Worm (Caenorhabditis elegans) whole organism, young adult: ENCODE results near the gene B0244.16.

Experiments used
- C06A6.2 ChIP-seq: fragments of 200-800 bp; sonication (Bioruptor generic); conservative IDR thresholded peaks from 2 replicates; pipeline ENCODE4 v1.3.6; 2022; ENCODE audit warnings: missing genetic modification characterization, missing compliant biosample characterization
- C17E4.6 ChIP-seq: fragments of 200-800 bp; sonication (Bioruptor generic); IDR thresholded peaks from 2 replicates; pipeline ENCODE4 v1.3.6; 2022; ENCODE audit warnings: missing genetic modification reagents, missing genetic modification characterization, missing compliant biosample characterization
- D2030.7 ChIP-seq: fragments of 200-800 bp; sonication (Bioruptor generic); IDR thresholded peaks from 2 replicates; pipeline ENCODE4 v1.3.6; 2022; ENCODE audit warnings: missing genetic modification reagents, missing genetic modification characterization, missing compliant biosample characterization
- F22D6.2 ChIP-seq: sonication (generic microtip); optimal IDR thresholded peaks from 2 replicates; lab custom pipeline; 2016; ENCODE audit warnings: mild to moderate bottlenecking, missing genetic modification characterization, missing compliant biosample characterization
- F23B12.7 ChIP-seq: sonication (generic microtip); optimal IDR thresholded peaks from 2 replicates; lab custom pipeline; 2017; ENCODE audit warnings: missing genetic modification characterization, mild to moderate bottlenecking, missing compliant biosample characterization, antibody characterized with exemption, moderate library complexity; ENCODE audit not compliant: insufficient read depth
- T07F8.4 ChIP-seq: sonication (generic microtip); optimal IDR thresholded peaks from 2 replicates; lab custom pipeline; 2016; ENCODE audit warnings: mild to moderate bottlenecking, missing genetic modification characterization, moderate library complexity, missing compliant biosample characterization
- Y67H2A.10 ChIP-seq: fragments of 200-800 bp; sonication (Bioruptor generic); conservative IDR thresholded peaks from 2 replicates; pipeline ENCODE4 v1.3.6; 2022; ENCODE audit warnings: missing genetic modification reagents, missing genetic modification characterization, missing compliant biosample characterization
- Y79H2A.3 ChIP-seq: fragments of 200-800 bp; sonication (Bioruptor generic); conservative IDR thresholded peaks from 2 replicates; pipeline ENCODE4 v1.3.6; 2022; ENCODE audit warnings: missing genetic modification reagents, missing genetic modification characterization, missing compliant biosample characterization
- akir-1 ChIP-seq: fragments of 200-800 bp; sonication (Bioruptor generic); optimal IDR thresholded peaks from 2 replicates; lab custom pipeline; 2018; ENCODE audit warnings: mild to moderate bottlenecking, missing genetic modification characterization, moderate library complexity, missing compliant biosample characterization
- athp-1 ChIP-seq: sonication (generic microtip); optimal IDR thresholded peaks from 2 replicates; lab custom pipeline; 2017; ENCODE audit warnings: mild to moderate bottlenecking, missing genetic modification characterization, missing compliant biosample characterization
- attf-5 ChIP-seq: fragments of 200-800 bp; sonication (Bioruptor generic); optimal IDR thresholded peaks from 2 replicates; lab custom pipeline; 2018; ENCODE audit warnings: mild to moderate bottlenecking, missing genetic modification characterization, missing compliant biosample characterization
- attf-6 ChIP-seq: fragments of 200-800 bp; sonication (Bioruptor generic); IDR thresholded peaks from 2 replicates; pipeline ENCODE4 v1.3.6; 2022; ENCODE audit warnings: missing genetic modification reagents, missing genetic modification characterization, missing compliant biosample characterization
- cebp-2 ChIP-seq: fragments of 200-800 bp; sonication (Bioruptor generic); IDR thresholded peaks from 2 replicates; pipeline ENCODE4 v1.3.6; 2022; ENCODE audit warnings: missing genetic modification characterization, missing compliant biosample characterization
- ceh-100 ChIP-seq: fragments of 200-800 bp; sonication (Bioruptor generic); IDR thresholded peaks from 2 replicates; pipeline ENCODE4 v1.3.6; 2022; ENCODE audit warnings: missing genetic modification reagents, missing genetic modification characterization, missing compliant biosample characterization
- ceh-40 ChIP-seq: fragments of 200-800 bp; sonication (Bioruptor generic); IDR thresholded peaks from 2 replicates; pipeline ENCODE4 v1.3.6; 2022; ENCODE audit warnings: missing genetic modification characterization, missing compliant biosample characterization
- dpl-1 ChIP-seq: fragments of 150-350 bp; optimal IDR thresholded peaks from 2 replicates; lab custom pipeline; 2014; ENCODE audit warnings: missing biosample characterization, missing genetic modification reagents, missing genetic modification characterization
- egl-44 ChIP-seq: fragments of 200-800 bp; sonication (Bioruptor generic); IDR thresholded peaks from 2 replicates; pipeline ENCODE4 v1.3.6; 2022; ENCODE audit warnings: missing genetic modification reagents, missing genetic modification characterization, missing compliant biosample characterization
- ets-4 ChIP-seq: fragments of 200-800 bp; sonication (Bioruptor generic); optimal IDR thresholded peaks from 2 replicates; lab custom pipeline; 2018; ENCODE audit warnings: mild to moderate bottlenecking, missing genetic modification characterization, missing compliant biosample characterization
- fkh-3 ChIP-seq: sonication (generic microtip); optimal IDR thresholded peaks from 2 replicates; lab custom pipeline; 2016; ENCODE audit warnings: mild to moderate bottlenecking, missing genetic modification characterization, missing compliant biosample characterization
- gei-17 ChIP-seq: fragments of 200-800 bp; sonication (Bioruptor generic); optimal IDR thresholded peaks from 2 replicates; lab custom pipeline; 2018; ENCODE audit warnings: mild to moderate bottlenecking, missing genetic modification characterization, missing compliant biosample characterization
- him-1 ChIP-seq: sonication (generic microtip); optimal IDR thresholded peaks from 2 replicates; lab custom pipeline; 2016; ENCODE audit warnings: missing genotype, missing genetic modification reagents, missing genetic modification characterization, missing compliant biosample characterization
- hlh-12 ChIP-seq: sonication (generic microtip); optimal IDR thresholded peaks from 2 replicates; lab custom pipeline; 2016; ENCODE audit warnings: missing genetic modification characterization, missing compliant biosample characterization
- hmg-1.2 ChIP-seq: fragments of 200-800 bp; sonication (Bioruptor generic); IDR thresholded peaks from 2 replicates; pipeline ENCODE4 v1.3.6; 2022; ENCODE audit warnings: missing genetic modification reagents, missing genetic modification characterization, missing compliant biosample characterization
- hrde-1 ChIP-seq: sonication (generic microtip); optimal IDR thresholded peaks from 2 replicates; lab custom pipeline; 2016; ENCODE audit warnings: missing genetic modification characterization, mild to moderate bottlenecking, missing compliant biosample characterization, moderate library complexity, missing genotype, missing genetic modification reagents, borderline replicate concordance
- let-607 ChIP-seq, 2 experiments: fragments of 200-800 bp in 1 of 2; sonication (Bioruptor generic) in 1 of 2; sonication (generic microtip) in 1 of 2; optimal IDR thresholded peaks; 2 replicates each; lab custom pipeline; 2016 to 2018; ENCODE audit warnings: mild to moderate bottlenecking in 2 of 2, missing compliant biosample characterization in 2 of 2, missing genetic modification characterization in 2 of 2, moderate library complexity in 2 of 2, missing genotype in 1 of 2
- lsy-27 ChIP-seq: sonication (generic microtip); optimal IDR thresholded peaks from 2 replicates; lab custom pipeline; 2017; ENCODE audit warnings: missing genetic modification characterization, mild to moderate bottlenecking, missing compliant biosample characterization, antibody characterized with exemption, missing genotype, borderline replicate concordance; ENCODE audit not compliant: insufficient read depth
- madf-3 ChIP-seq: fragments of 200-800 bp; sonication (Bioruptor generic); IDR thresholded peaks from 2 replicates; pipeline ENCODE4 v1.3.6; 2022; ENCODE audit warnings: missing genetic modification reagents, missing genetic modification characterization, missing compliant biosample characterization
- madf-8 ChIP-seq: fragments of 200-800 bp; sonication (Bioruptor generic); conservative IDR thresholded peaks from 2 replicates; pipeline ENCODE4 v1.3.6; 2022; ENCODE audit warnings: missing genetic modification reagents, missing genetic modification characterization, missing compliant biosample characterization
- mcd-1 ChIP-seq: fragments of 200-800 bp; sonication (Bioruptor generic); IDR thresholded peaks from 2 replicates; pipeline ENCODE4 v1.3.6; 2022; ENCODE audit warnings: missing genetic modification reagents, missing genetic modification characterization, missing compliant biosample characterization
- mel-28 ChIP-seq: sonication (generic microtip); optimal IDR thresholded peaks from 2 replicates; lab custom pipeline; 2016; ENCODE audit warnings: borderline replicate concordance, mild to moderate bottlenecking, missing genetic modification characterization, missing compliant biosample characterization
- mxl-1 ChIP-seq: sonication (generic microtip); optimal IDR thresholded peaks from 2 replicates; lab custom pipeline; 2016; ENCODE audit warnings: missing genetic modification characterization, missing compliant biosample characterization
- nfya-1 ChIP-seq: sonication (generic microtip); optimal IDR thresholded peaks from 2 replicates; lab custom pipeline; 2017; ENCODE audit warnings: antibody characterized with exemption, missing compliant biosample characterization, missing genetic modification characterization, borderline replicate concordance; ENCODE audit not compliant: insufficient read depth
- nfya-2 ChIP-seq: fragments of 200-800 bp; sonication (Bioruptor generic); IDR thresholded peaks from 2 replicates; pipeline ENCODE4 v1.3.6; 2022; ENCODE audit warnings: missing genetic modification reagents, missing genetic modification characterization, missing compliant biosample characterization
- nhr-179 ChIP-seq: sonication (generic microtip); optimal IDR thresholded peaks from 2 replicates; lab custom pipeline; 2016; ENCODE audit warnings: mild to moderate bottlenecking, missing genetic modification characterization, missing compliant biosample characterization
- nhr-27 ChIP-seq: fragments of 200-800 bp; sonication (Bioruptor generic); optimal IDR thresholded peaks from 2 replicates; lab custom pipeline; 2018; ENCODE audit warnings: mild to moderate bottlenecking, missing genetic modification characterization, moderate library complexity, missing compliant biosample characterization
- nhr-90 ChIP-seq: sonication (generic microtip); optimal IDR thresholded peaks from 2 replicates; lab custom pipeline; 2016; ENCODE audit warnings: missing genotype, mild to moderate bottlenecking, missing genetic modification characterization, missing compliant biosample characterization
- repo-1 ChIP-seq: sonication (generic microtip); optimal IDR thresholded peaks from 2 replicates; lab custom pipeline; 2017; ENCODE audit warnings: mild to moderate bottlenecking, missing genetic modification characterization, missing compliant biosample characterization
- rpc-1 ChIP-seq, 2 experiments: fragments of 150-350 bp in 1 of 2; sonication (generic microtip) in 1 of 2; optimal IDR thresholded peaks; 2 replicates each; lab custom pipeline; 2014 to 2018; ENCODE audit warnings: missing biosample characterization in 1 of 2, missing genetic modification characterization in 1 of 2, missing genetic modification reagents in 1 of 2, missing genotype in 1 of 2
- sdz-38 ChIP-seq: sonication (generic microtip); optimal IDR thresholded peaks from 2 replicates; lab custom pipeline; 2016; ENCODE audit warnings: missing genotype, missing genetic modification characterization, missing compliant biosample characterization
- snpc-1.1 ChIP-seq: sonication (generic microtip); optimal IDR thresholded peaks from 2 replicates; lab custom pipeline; 2017; ENCODE audit warnings: missing genetic modification characterization, mild to moderate bottlenecking, missing compliant biosample characterization, antibody characterized with exemption, moderate library complexity, missing genotype, missing genetic modification reagents; ENCODE audit not compliant: insufficient read depth
- sptf-2 ChIP-seq: fragments of 200-800 bp; sonication (Bioruptor generic); optimal IDR thresholded peaks from 2 replicates; lab custom pipeline; 2018; ENCODE audit warnings: mild to moderate bottlenecking, missing genetic modification characterization, missing compliant biosample characterization
- tbp1 ChIP-seq: fragments of 200-800 bp; sonication (Bioruptor generic); optimal IDR thresholded peaks from 2 replicates; lab custom pipeline; 2018; ENCODE audit warnings: mild to moderate bottlenecking, missing genetic modification characterization, missing compliant biosample characterization
- tbx-9 ChIP-seq: sonication (generic microtip); optimal IDR thresholded peaks from 2 replicates; lab custom pipeline; 2016; ENCODE audit warnings: borderline replicate concordance, missing genetic modification characterization, inconsistent platforms, missing compliant biosample characterization
- tlf-1 ChIP-seq: fragments of 200-800 bp; sonication (Bioruptor generic); optimal IDR thresholded peaks from 2 replicates; lab custom pipeline; 2018; ENCODE audit warnings: mild to moderate bottlenecking, missing genetic modification characterization, missing compliant biosample characterization
- unc-130 ChIP-seq: sonication (generic microtip); optimal IDR thresholded peaks from 2 replicates; lab custom pipeline; 2016; ENCODE audit warnings: missing genetic modification reagents, missing genetic modification characterization, missing compliant biosample characterization
- unc-62 ChIP-seq: fragments of 150-350 bp; optimal IDR thresholded peaks from 2 replicates; lab custom pipeline; 2014; ENCODE audit warnings: missing biosample characterization, missing genetic modification reagents, missing genetic modification characterization
- zfh-2 ChIP-seq: fragments of 200-800 bp; sonication (Bioruptor generic); conservative IDR thresholded peaks from 2 replicates; pipeline ENCODE4 v1.3.6; 2022; ENCODE audit warnings: missing genetic modification reagents, missing genetic modification characterization, missing compliant biosample characterization
- ztf-28 ChIP-seq: fragments of 200-800 bp; sonication (Bioruptor generic); IDR thresholded peaks from 2 replicates; pipeline ENCODE4 v1.3.6; 2022; ENCODE audit warnings: missing genetic modification reagents, missing genetic modification characterization, missing compliant biosample characterization

The B0244.16 gene

DNA sequence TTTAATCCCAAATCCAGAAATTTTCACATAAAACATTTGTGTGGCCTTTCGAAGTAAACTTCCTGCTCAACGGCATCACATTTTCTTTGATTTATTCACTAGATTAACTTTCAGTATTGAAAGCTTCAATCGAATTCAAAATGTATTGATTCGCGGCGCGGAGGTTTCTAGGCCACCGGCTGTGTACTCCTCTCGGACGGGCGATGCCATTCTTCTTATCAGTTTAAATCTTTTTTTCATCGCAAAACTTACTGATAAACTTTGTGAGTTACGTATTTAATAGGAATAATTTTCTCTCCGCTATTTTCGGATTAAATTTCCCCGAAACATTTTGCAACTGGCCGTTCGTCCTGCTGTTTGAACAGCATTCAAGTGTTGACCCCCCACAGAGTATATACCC lies 18.9 kb upstream of the B0244.16 start:
- no peak for TF ChIP-seq cebp-2 (GFP tag; lab: Robert Waterston, UW)
- TF ChIP-seq nhr-179 (tag; lab: Kevin White, UChicago): no peak
- TF ChIP-seq rpc-1 (optimal IDR thresholded peaks at IDR 0.05; lab: Kevin White, UChicago): no peak
- TF ChIP-seq rpc-1 (tag; optimal IDR thresholded peaks at IDR 0.05; lab: Kevin White, UChicago): no peak
- TF ChIP-seq hrde-1 (tag; lab: Kevin White, UChicago): no peak
- TF ChIP-seq Y67H2A.10 (GFP tag; lab: Robert Waterston, UW): peak; percentile 62; the same call in 1 of the 2 replicates
- TF ChIP-seq snpc-1.1 (tag; lab: Kevin White, UChicago): no peak
- peak; percentile 68 for TF ChIP-seq mcd-1
- TF ChIP-seq unc-130 (GFP tag; lab: Kevin White, UChicago): peak; percentile 45
- no peak for TF ChIP-seq sptf-2 (GFP tag; lab: Kevin White, UChicago)
- TF ChIP-seq F23B12.7 (tag; lab: Kevin White, UChicago): no peak
- TF ChIP-seq zfh-2 (GFP tag; lab: Robert Waterston, UW): no peak
- TF ChIP-seq tbp1 (GFP tag; lab: Kevin White, UChicago): peak; percentile 44
- TF ChIP-seq dpl-1 (GFP tag; lab: Kevin White, UChicago): no peak
- TF ChIP-seq ets-4 (GFP tag; lab: Kevin White, UChicago): no peak
- no peak for TF ChIP-seq tbx-9 (tag; lab: Kevin White, UChicago)
- peak; percentile 12 for TF ChIP-seq athp-1 (tag; lab: Kevin White, UChicago)
- TF ChIP-seq nfya-1 (tag; lab: Kevin White, UChicago): no peak
- no peak for TF ChIP-seq C06A6.2 (GFP tag; lab: Robert Waterston, UW)
- TF ChIP-seq akir-1: peak; percentile 69
- no peak for TF ChIP-seq T07F8.4 (tag; lab: Kevin White, UChicago)
- no peak for TF ChIP-seq ceh-100 (GFP tag; lab: Robert Waterston, UW)
- no peak for TF ChIP-seq D2030.7 (GFP tag; lab: Robert Waterston, UW)
- no peak for TF ChIP-seq hmg-1.2 (GFP tag; lab: Robert Waterston, UW)
- TF ChIP-seq nhr-27 (tag; lab: Kevin White, UChicago): no peak
- no peak for TF ChIP-seq egl-44 (GFP tag; lab: Robert Waterston, UW)
- peak; percentile 4 for TF ChIP-seq gei-17
- no peak for TF ChIP-seq mxl-1
- TF ChIP-seq nfya-2 (GFP tag; lab: Robert Waterston, UW): no peak
- no peak for TF ChIP-seq mel-28
- no peak for TF ChIP-seq madf-8 (GFP tag; lab: Robert Waterston, UW)
- TF ChIP-seq ceh-40 (GFP tag; lab: Robert Waterston, UW): no peak
- no peak for TF ChIP-seq him-1
- TF ChIP-seq Y79H2A.3: no peak
- no peak for TF ChIP-seq lsy-27 (tag; lab: Kevin White, UChicago)
- no peak for TF ChIP-seq C17E4.6 (GFP tag; lab: Robert Waterston, UW)
- no peak for TF ChIP-seq unc-62 (GFP tag; lab: Kevin White, UChicago)
- no peak for TF ChIP-seq repo-1 (tag; lab: Kevin White, UChicago)
- 0 out of 2 replicates have a peak, but pooled peaks have one; percentile 43 for TF ChIP-seq madf-3 (GFP tag; lab: Robert Waterston, UW)
- peak in 1 of 2 experiments; percentile 47 for TF ChIP-seq let-607 (tag; optimal IDR thresholded peaks at IDR 0.05; lab: Kevin White, UChicago)
- peak; percentile 34 for TF ChIP-seq attf-5
- no peak for TF ChIP-seq sdz-38
- no peak for TF ChIP-seq hlh-12 (tag; lab: Kevin White, UChicago)
- TF ChIP-seq attf-6 (GFP tag; lab: Robert Waterston, UW): no peak
- TF ChIP-seq fkh-3 (tag; lab: Kevin White, UChicago): no peak
- no peak for TF ChIP-seq nhr-90 (tag; lab: Kevin White, UChicago)
- TF ChIP-seq F22D6.2 (tag; lab: Kevin White, UChicago): peak; percentile 25
- TF ChIP-seq ztf-28 (GFP tag; lab: Robert Waterston, UW): no peak
- peak; percentile 16 for TF ChIP-seq tlf-1
